Fruit fly (Drosophila melanogaster) whole organism, embryonic: ENCODE data around the gene CycC.

ENCODE experiments used
- Atf6 ChIP-seq: fragments of 200-800 bp; sonication (Bioruptor generic); IDR thresholded peaks from 2 replicates; pipeline ENCODE4 v1.3.6; 2022; ENCODE audit warnings: missing biosample characterization, missing genetic modification characterization
- Bdp1 ChIP-seq: fragments of 200-800 bp; sonication (Bioruptor generic); optimal IDR thresholded peaks from 3 replicates; lab custom pipeline; 2016; ENCODE audit warnings: missing biosample characterization, missing genetic modification characterization
- BtbVII ChIP-seq: fragments of 200-800 bp; sonication (Bioruptor generic); optimal IDR thresholded peaks from 3 replicates; lab custom pipeline; 2017; ENCODE audit warnings: missing biosample characterization, mild to moderate bottlenecking, missing genetic modification characterization
- CG10147 ChIP-seq: fragments of 200-800 bp; sonication (Bioruptor generic); optimal IDR thresholded peaks from 2 replicates; lab custom pipeline; 2019; ENCODE audit warnings: missing biosample characterization, mild to moderate bottlenecking, missing genetic modification characterization, moderate library complexity
- CG10274 ChIP-seq: fragments of 200-800 bp; sonication (Bioruptor generic); optimal IDR thresholded peaks from 3 replicates; lab custom pipeline; 2017; ENCODE audit warnings: missing biosample characterization, mild to moderate bottlenecking, missing genetic modification characterization
- CG10979 ChIP-seq: fragments of 200-800 bp; sonication (Bioruptor generic); optimal IDR thresholded peaks from 2 replicates; lab custom pipeline; 2018; ENCODE audit warnings: missing biosample characterization, mild to moderate bottlenecking, missing genetic modification characterization, moderate library complexity
- CG11085 ChIP-seq: fragments of 200-800 bp; sonication (Bioruptor generic); IDR thresholded peaks from 2 replicates; pipeline ENCODE4 v1.3.6; 2022; ENCODE audit warnings: missing biosample characterization, missing genetic modification characterization
- CG11723 ChIP-seq: fragments of 200-800 bp; sonication (Bioruptor generic); optimal IDR thresholded peaks from 2 replicates; lab custom pipeline; 2017; ENCODE audit warnings: missing biosample characterization, mild to moderate bottlenecking, missing genetic modification characterization
- CG13123 ChIP-seq: fragments of 200-800 bp; sonication (Bioruptor generic); optimal IDR thresholded peaks from 2 replicates; lab custom pipeline; 2016; ENCODE audit warnings: missing biosample characterization, missing genetic modification characterization
- CG15073 ChIP-seq: fragments of 200-800 bp; sonication (Bioruptor generic); optimal IDR thresholded peaks from 2 replicates; lab custom pipeline; 2016; ENCODE audit warnings: missing biosample characterization, missing genetic modification characterization
- CG15479 ChIP-seq: fragments of 200-800 bp; sonication (Bioruptor generic); optimal IDR thresholded peaks from 3 replicates; lab custom pipeline; 2019; ENCODE audit warnings: missing biosample characterization, mild to moderate bottlenecking, missing genetic modification characterization, moderate library complexity
- CG17361 ChIP-seq: fragments of 200-800 bp; sonication (Bioruptor generic); IDR thresholded peaks from 3 replicates; pipeline ENCODE4 v1.3.6; 2022; ENCODE audit warnings: missing biosample characterization, missing genetic modification characterization
- CG17829 ChIP-seq: fragments of 200-800 bp; optimal IDR thresholded peaks from 2 replicates; lab custom pipeline; 2019; ENCODE audit warnings: missing biosample characterization, mild to moderate bottlenecking, missing genetic modification characterization, moderate library complexity
- CG18599 ChIP-seq: fragments of 200-800 bp; sonication (Bioruptor generic); optimal IDR thresholded peaks from 3 replicates; lab custom pipeline; 2017; ENCODE audit warnings: missing biosample characterization, missing genetic modification characterization, mild to moderate bottlenecking, moderate library complexity, missing genetic modification reagents
- CG30431 ChIP-seq: fragments of 200-800 bp; sonication (Bioruptor generic); optimal IDR thresholded peaks from 2 replicates; lab custom pipeline; 2017; ENCODE audit warnings: missing biosample characterization, missing genetic modification characterization
- CG31441 ChIP-seq: fragments of 200-800 bp; sonication (Bioruptor generic); IDR thresholded peaks from 2 replicates; pipeline ENCODE4 v1.3.6; 2022; ENCODE audit warnings: missing biosample characterization, missing genetic modification characterization
- CG3163 ChIP-seq: fragments of 200-800 bp; sonication (Bioruptor generic); optimal IDR thresholded peaks from 3 replicates; lab custom pipeline; 2016; ENCODE audit warnings: missing biosample characterization, missing genetic modification characterization
- CG32532 ChIP-seq: fragments of 200-800 bp; sonication (Bioruptor generic); IDR thresholded peaks from 2 replicates; pipeline ENCODE4 v1.3.6; 2022; ENCODE audit warnings: missing biosample characterization, missing genetic modification characterization
- CG34422 ChIP-seq: fragments of 200-800 bp; sonication (Bioruptor generic); IDR thresholded peaks from 3 replicates; pipeline ENCODE4 v1.3.6; 2022; ENCODE audit warnings: missing biosample characterization, missing genetic modification characterization
- CG3726 ChIP-seq: fragments of 200-800 bp; sonication (Bioruptor generic); IDR thresholded peaks from 3 replicates; pipeline ENCODE4, ENCODE4 v1.3.6; 2022; ENCODE audit warnings: missing biosample characterization, missing genetic modification characterization
- CG4282 ChIP-seq: fragments of 200-800 bp; sonication (Bioruptor generic); optimal IDR thresholded peaks from 2 replicates; lab custom pipeline; 2016; ENCODE audit warnings: missing biosample characterization, missing genetic modification characterization
- CG5953 ChIP-seq: fragments of 200-800 bp; sonication (Bioruptor generic); IDR thresholded peaks from 2 replicates; pipeline ENCODE4 v1.3.6; 2022; ENCODE audit warnings: missing biosample characterization, missing genetic modification characterization
- CG6175 ChIP-seq: fragments of 200-800 bp; sonication (Bioruptor generic); IDR thresholded peaks from 3 replicates; pipeline ENCODE4 v1.3.6; 2022; ENCODE audit warnings: missing biosample characterization, missing genetic modification characterization
- CG6254 ChIP-seq: fragments of 200-800 bp; sonication (Bioruptor generic); optimal IDR thresholded peaks from 3 replicates; lab custom pipeline; 2017; ENCODE audit warnings: mild to moderate bottlenecking, missing biosample characterization, missing genetic modification reagents, missing genetic modification characterization
- CG6813 ChIP-seq: fragments of 200-800 bp; sonication (Bioruptor generic); optimal IDR thresholded peaks from 2 replicates; lab custom pipeline; 2017; ENCODE audit warnings: missing biosample characterization, missing genetic modification characterization, mild to moderate bottlenecking, moderate library complexity, missing genetic modification reagents
- CG7372 ChIP-seq: fragments of 200-800 bp; sonication (Bioruptor generic); IDR thresholded peaks from 2 replicates; pipeline ENCODE4 v1.3.6; 2022; ENCODE audit warnings: missing biosample characterization, missing genetic modification characterization
- CG7963 ChIP-seq: fragments of 200-800 bp; sonication (Bioruptor generic); IDR thresholded peaks from 3 replicates; pipeline ENCODE4 v1.3.6; 2022; ENCODE audit warnings: missing biosample characterization, missing genetic modification characterization; ENCODE audit not compliant: partially characterized antibody
- CG8290 ChIP-seq, 3 experiments: fragments of 200-800 bp; sonication (Bioruptor generic); optimal IDR thresholded peaks; 2 replicates each; lab custom pipeline; 2016 to 2019; ENCODE audit warnings: missing biosample characterization in 3 of 3, missing genetic modification characterization in 3 of 3, mild to moderate bottlenecking in 2 of 3, moderate library complexity in 1 of 3
- CG8388 ChIP-seq: fragments of 200-800 bp; sonication (Bioruptor generic); optimal IDR thresholded peaks from 2 replicates; lab custom pipeline; 2019; ENCODE audit warnings: missing biosample characterization, mild to moderate bottlenecking, missing genetic modification characterization, moderate library complexity
- CG8765 ChIP-seq: fragments of 200-800 bp; sonication (Bioruptor generic); IDR thresholded peaks from 2 replicates; pipeline ENCODE4 v1.3.6; 2022; ENCODE audit warnings: missing biosample characterization, missing genetic modification characterization
- CG9727 ChIP-seq: fragments of 200-800 bp; sonication (Bioruptor generic); optimal IDR thresholded peaks from 3 replicates; lab custom pipeline; 2017; ENCODE audit warnings: missing biosample characterization, mild to moderate bottlenecking, missing genetic modification characterization
- Camta ChIP-seq: fragments of 200-800 bp; sonication (Bioruptor generic); optimal IDR thresholded peaks from 2 replicates; lab custom pipeline; 2016; ENCODE audit warnings: missing biosample characterization, missing genetic modification characterization
- Deaf1 ChIP-seq: fragments of 200-800 bp; optimal IDR thresholded peaks from 3 replicates; lab custom pipeline; 2019; ENCODE audit warnings: missing biosample characterization, mild to moderate bottlenecking, missing genetic modification characterization, moderate library complexity
- Fer1 ChIP-seq: fragments of 200-800 bp; sonication (Bioruptor generic); optimal IDR thresholded peaks from 2 replicates; lab custom pipeline; 2017; ENCODE audit warnings: missing biosample characterization, mild to moderate bottlenecking, missing genetic modification characterization
- Hmx ChIP-seq: fragments of 200-800 bp; sonication (Bioruptor generic); optimal IDR thresholded peaks from 2 replicates; lab custom pipeline; 2016; ENCODE audit warnings: missing biosample characterization, missing genetic modification characterization
- Lhr ChIP-seq: fragments of 200-800 bp; sonication (Bioruptor generic); optimal IDR thresholded peaks from 3 replicates; lab custom pipeline; 2017; ENCODE audit warnings: mild to moderate bottlenecking, missing biosample characterization, missing genetic modification reagents, missing genetic modification characterization
- Nf-YA ChIP-seq: fragments of 200-800 bp; sonication (Bioruptor generic); IDR thresholded peaks from 2 replicates; pipeline ENCODE4 v1.3.6; 2022; ENCODE audit warnings: missing biosample characterization, missing genetic modification characterization
- Nf-YC ChIP-seq: fragments of 200-800 bp; optimal IDR thresholded peaks from 3 replicates; lab custom pipeline; 2019; ENCODE audit warnings: missing biosample characterization, mild to moderate bottlenecking, missing genetic modification characterization, moderate library complexity
- Sry-δ ChIP-seq: fragments of 200-800 bp; sonication (Bioruptor generic); optimal IDR thresholded peaks from 2 replicates; lab custom pipeline; 2016; ENCODE audit warnings: missing biosample characterization, missing genetic modification characterization
- Usf ChIP-seq: fragments of 200-800 bp; sonication (Bioruptor generic); optimal IDR thresholded peaks from 2 replicates; lab custom pipeline; 2017; ENCODE audit warnings: missing genotype, missing biosample characterization, missing genetic modification characterization
- chif ChIP-seq, 2 experiments: fragments of 200-800 bp; sonication (Bioruptor generic); optimal IDR thresholded peaks; 3 replicates each; lab custom pipeline; 2016; ENCODE audit warnings: missing biosample characterization in 2 of 2, missing genetic modification characterization in 2 of 2
- esg ChIP-seq: fragments of 200-800 bp; sonication (Bioruptor generic); conservative IDR thresholded peaks from 2 replicates; pipeline ENCODE4 v1.3.6; 2022; ENCODE audit warnings: missing biosample characterization, missing genetic modification characterization
- hbn ChIP-seq: fragments of 200-800 bp; sonication (Bioruptor generic); IDR thresholded peaks from 2 replicates; pipeline ENCODE4 v1.3.6; 2022; ENCODE audit warnings: missing biosample characterization, missing genetic modification characterization; ENCODE audit not compliant: partially characterized antibody
- her ChIP-seq: fragments of 200-800 bp; sonication (Bioruptor generic); optimal IDR thresholded peaks from 2 replicates; lab custom pipeline; 2016; ENCODE audit warnings: missing biosample characterization, missing genetic modification characterization
- ken ChIP-seq: fragments of 200-800 bp; sonication (Bioruptor generic); IDR thresholded peaks from 3 replicates; pipeline ENCODE4 v1.3.6; 2022; ENCODE audit warnings: missing biosample characterization, missing genetic modification characterization
- org-1 ChIP-seq: fragments of 200-800 bp; sonication (Bioruptor generic); optimal IDR thresholded peaks from 2 replicates; lab custom pipeline; 2017; ENCODE audit warnings: missing biosample characterization, missing genetic modification characterization
- sr ChIP-seq: fragments of 200-800 bp; sonication (Bioruptor generic); IDR thresholded peaks from 3 replicates; pipeline ENCODE4 v1.3.6; 2022; ENCODE audit warnings: missing biosample characterization, missing genetic modification characterization
- trh ChIP-seq: fragments of 200-800 bp; sonication (Bioruptor generic); optimal IDR thresholded peaks from 2 replicates; lab custom pipeline; 2016; ENCODE audit warnings: missing biosample characterization, missing genetic modification characterization
- tx ChIP-seq: fragments of 200-800 bp; sonication (Bioruptor generic); optimal IDR thresholded peaks from 2 replicates; lab custom pipeline; 2016; ENCODE audit warnings: missing biosample characterization, missing genetic modification characterization
- unc-4 ChIP-seq: fragments of 200-800 bp; sonication (Bioruptor generic); IDR thresholded peaks from 2 replicates; pipeline ENCODE4 v1.3.6; 2022; ENCODE audit warnings: missing biosample characterization, missing genetic modification characterization; ENCODE audit not compliant: partially characterized antibody
- zf30C ChIP-seq: fragments of 200-800 bp; sonication (Bioruptor generic); optimal IDR thresholded peaks from 3 replicates; lab custom pipeline; 2018; ENCODE audit warnings: missing biosample characterization, mild to moderate bottlenecking, missing genetic modification characterization

CycC gene

dm6 chr3R:14912449-14912987 is 22.5 kb upstream of the CycC start (continued):
- TF ChIP-seq Bdp1, result no peak
- no peak for TF ChIP-seq Hmx
- peak; percentile 9 for TF ChIP-seq CG9727 (GFP tag; lab: Kevin White, UChicago)
- TF ChIP-seq CG11085 (GFP tag; lab: Robert Waterston, UW), result no peak
- peak; percentile 47 for TF ChIP-seq CG10147
- no peak for TF ChIP-seq CG15479
- no peak for TF ChIP-seq unc-4 (GFP tag; lab: Robert Waterston, UW)
- no peak for TF ChIP-seq hbn (GFP tag; lab: Robert Waterston, UW)
- no peak for TF ChIP-seq Camta
- no peak for TF ChIP-seq zf30C (GFP tag; lab: Kevin White, UChicago)
- TF ChIP-seq Atf6 (GFP tag; lab: Robert Waterston, UW), result no peak
- TF ChIP-seq CG3726, result no peak
- no peak for TF ChIP-seq CG17361 (GFP tag; lab: Robert Waterston, UW)
- TF ChIP-seq Sry-δ, result no peak
- TF ChIP-seq CG7963, result no peak
- TF ChIP-seq CG13123 (GFP tag; lab: Kevin White, UChicago), result no peak
- TF ChIP-seq CG30431 (GFP tag; lab: Kevin White, UChicago), result no peak
- peak; percentile 79 for TF ChIP-seq CG18599
- no peak for TF ChIP-seq org-1 (GFP tag; lab: Kevin White, UChicago)
- no peak for TF ChIP-seq ken (GFP tag; lab: Robert Waterston, UW)
- TF ChIP-seq her (GFP tag; lab: Kevin White, UChicago), result no peak
- no peak for TF ChIP-seq CG6813
- TF ChIP-seq CG7372 (GFP tag; lab: Robert Waterston, UW), result 0 out of 2 replicates have a peak, but pooled peaks have one; percentile 8
- no peak for TF ChIP-seq CG6175 (GFP tag; lab: Robert Waterston, UW)
- TF ChIP-seq CG8765, result no peak
- no peak for TF ChIP-seq CG31441 (GFP tag; lab: Robert Waterston, UW)
- TF ChIP-seq CG8388 (GFP tag; lab: Kevin White, UChicago), result no peak
- TF ChIP-seq CG11723 (GFP tag; lab: Kevin White, UChicago), result no peak
- TF ChIP-seq CG3163 (GFP tag; lab: Kevin White, UChicago), result no peak
- TF ChIP-seq CG4282 (GFP tag; lab: Kevin White, UChicago), result no peak
- no peak for TF ChIP-seq CG34422 (GFP tag; lab: Robert Waterston, UW)
- TF ChIP-seq Lhr (GFP tag; lab: Kevin White, UChicago), result no peak
- TF ChIP-seq CG17829, result no peak
- TF ChIP-seq sr, result no peak
- no peak for TF ChIP-seq esg (GFP tag; lab: Robert Waterston, UW)
- no peak for TF ChIP-seq Nf-YC (tag; lab: Kevin White, UChicago)
- TF ChIP-seq Nf-YA (GFP tag; lab: Robert Waterston, UW), result no peak
- no peak for TF ChIP-seq CG10274
- no peak for TF ChIP-seq CG8290 (GFP tag; optimal IDR thresholded peaks at IDR 0.05; lab: Kevin White, UChicago)
- TF ChIP-seq CG8290 (tag; optimal IDR thresholded peaks at IDR 0.05; lab: Kevin White, UChicago), result no peak
- peak in 1 of 2 experiments; percentile 4 for TF ChIP-seq chif (GFP tag; optimal IDR thresholded peaks at IDR 0.05; lab: Kevin White, UChicago)
- peak; percentile 39; the same call in 1 of the 2 replicates for TF ChIP-seq CG32532
- TF ChIP-seq CG5953 (GFP tag; lab: Robert Waterston, UW), result no peak
- TF ChIP-seq Deaf1 (tag; lab: Kevin White, UChicago), result no peak
- TF ChIP-seq tx, result no peak
- TF ChIP-seq Fer1 (GFP tag; lab: Kevin White, UChicago), result no peak
- no peak for TF ChIP-seq trh (GFP tag; lab: Kevin White, UChicago)
- TF ChIP-seq CG6254 (GFP tag; lab: Kevin White, UChicago), result no peak
- TF ChIP-seq BtbVII (GFP tag; lab: Kevin White, UChicago), result peak; percentile 2
- no peak for TF ChIP-seq CG10979 (tag; lab: Kevin White, UChicago)
- no peak for TF ChIP-seq Usf (GFP tag; lab: Kevin White, UChicago)
- TF ChIP-seq CG15073 (GFP tag; lab: Kevin White, UChicago), result no peak
